Worm (Caenorhabditis elegans) whole organism, dauer: ENCODE measurements around the gene lir-3.

Experiments
- unc-62 ChIP-seq: sonication (generic microtip); optimal IDR thresholded peaks from 2 replicates; lab custom pipeline; 2017; ENCODE audit warnings: missing biosample characterization, missing genetic modification reagents, missing genetic modification characterization

lir-3 gene

DNA sequence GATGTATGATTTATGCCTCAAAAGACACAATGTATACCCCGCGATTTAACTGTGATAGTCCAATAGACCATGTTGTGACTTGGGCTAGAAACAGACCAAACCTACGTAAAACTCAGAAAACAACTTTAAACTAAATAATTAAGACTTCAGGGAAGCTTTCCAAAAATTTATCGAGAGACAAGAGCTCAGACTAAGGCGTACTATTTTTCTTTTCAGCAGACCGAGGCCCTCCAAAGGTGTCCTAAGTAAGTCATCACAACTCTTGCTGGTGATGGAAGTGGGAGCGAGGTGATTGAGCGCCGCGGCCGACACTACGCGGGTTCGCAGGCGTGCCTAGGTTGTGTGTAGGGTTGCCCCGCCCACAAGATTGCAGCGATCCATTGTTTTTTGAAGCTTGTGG lies 17.6 kb downstream of the lir-3 start:
- no peak for TF ChIP-seq unc-62 (GFP tag; lab: Kevin White, UChicago)

DNA sequence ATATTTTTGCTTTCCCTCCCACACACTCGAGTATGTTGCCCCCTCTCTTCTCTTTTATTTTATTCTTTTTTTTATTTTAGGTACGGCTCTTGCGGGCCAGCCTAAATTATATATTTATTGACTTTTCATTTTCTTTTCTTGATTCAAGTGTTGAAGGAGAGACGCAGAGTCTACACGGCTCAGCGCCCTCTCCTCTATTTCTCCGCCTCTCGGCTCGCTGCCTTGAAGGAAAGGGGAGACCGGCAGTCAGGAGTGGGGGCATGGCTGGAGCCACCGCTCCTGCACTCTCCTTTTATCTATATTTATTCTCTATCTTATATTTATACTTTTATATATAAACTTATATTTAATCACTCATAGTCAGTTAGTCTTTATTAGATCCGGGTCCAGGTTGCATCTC lies 18.2 kb downstream of the lir-3 start:
- no peak for TF ChIP-seq unc-62 (GFP tag; lab: Kevin White, UChicago)

DNA sequence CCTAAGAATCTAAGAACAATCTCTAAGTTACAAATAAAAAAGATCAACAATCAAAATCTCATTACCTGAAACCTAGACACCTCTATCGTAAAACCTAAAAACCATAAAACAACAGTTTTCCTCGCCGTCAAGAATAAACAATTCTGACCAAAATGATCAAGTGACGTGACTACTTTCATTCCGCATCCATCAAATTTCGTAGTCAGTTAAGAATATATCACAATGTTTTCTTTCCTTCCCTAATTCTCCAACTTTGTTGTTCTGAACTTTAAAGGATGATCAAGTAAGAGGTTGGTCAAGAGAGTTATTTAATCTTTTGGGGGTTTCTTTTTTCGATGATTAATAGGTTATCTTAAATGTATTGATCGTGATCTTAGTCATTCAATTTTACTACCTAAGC lies 21.3 kb downstream of the lir-3 start:
- TF ChIP-seq unc-62 (GFP tag; lab: Kevin White, UChicago) = no peak

DNA sequence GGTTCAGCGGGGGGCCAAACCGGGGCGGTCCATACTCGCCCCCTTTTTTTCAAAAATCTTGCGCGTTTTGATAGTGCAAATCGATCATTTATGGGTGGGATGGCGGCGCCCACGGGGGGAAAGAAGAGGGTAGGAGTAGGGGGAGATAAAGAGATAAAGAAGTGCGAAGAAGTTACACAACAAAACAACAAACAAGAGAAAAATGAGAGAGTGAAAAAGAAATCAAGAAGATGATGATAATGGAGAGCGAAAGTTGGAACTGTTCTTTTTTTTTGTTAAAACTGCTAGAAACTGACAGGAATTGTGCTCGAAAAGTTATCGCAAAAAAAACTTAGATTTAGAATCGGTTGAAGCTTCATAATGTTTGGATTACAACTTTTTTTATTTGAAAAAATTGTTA lies 22.2 kb downstream of the lir-3 start, which contains the start of gene ptr-13:
ptr-13 (minus strand) TSS at position 92 of the 400 bp plus-strand sequence.
- TF ChIP-seq unc-62 (GFP tag; lab: Kevin White, UChicago) = no peak

DNA sequence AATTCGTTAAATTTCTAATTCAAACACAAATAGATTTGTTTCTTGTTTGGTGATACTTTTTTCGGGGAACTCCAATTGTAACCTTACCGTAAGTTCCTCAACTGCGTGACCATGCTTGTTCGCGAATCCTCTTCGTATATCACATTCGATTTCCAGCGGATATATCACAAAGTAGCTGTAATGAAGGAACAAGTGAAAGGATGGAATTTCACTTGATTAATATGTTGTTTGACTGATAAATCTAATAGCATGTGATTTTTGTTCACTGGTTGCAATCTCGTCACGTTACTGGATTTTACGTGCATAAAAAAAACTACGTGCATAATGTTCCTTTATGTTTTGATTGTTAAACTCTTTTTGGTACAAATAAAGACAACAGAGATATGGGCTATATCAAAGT lies 22.9 kb downstream of the lir-3 start:
- TF ChIP-seq unc-62 (GFP tag; lab: Kevin White, UChicago) = no peak

DNA sequence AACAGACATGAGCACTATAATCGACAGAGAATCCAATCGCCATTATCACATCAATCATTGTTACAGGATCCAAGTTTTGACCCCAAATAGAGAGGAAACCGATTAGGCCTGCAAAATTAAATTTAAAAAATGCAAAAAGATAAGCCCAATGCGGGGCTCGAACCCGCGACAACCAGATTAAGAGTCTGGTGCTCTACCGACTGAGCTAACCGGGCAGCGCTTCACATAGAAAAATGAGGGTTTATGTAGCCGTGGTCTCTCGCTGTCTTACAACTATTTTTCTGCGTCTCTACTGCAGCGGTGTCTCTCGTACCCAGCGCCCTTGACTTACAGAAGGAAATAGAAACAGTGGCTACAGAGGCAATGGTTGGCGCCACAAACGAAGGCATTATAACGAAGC lies 26.9 kb downstream of the lir-3 start:
- TF ChIP-seq unc-62 (GFP tag; lab: Kevin White, UChicago) = no peak

DNA sequence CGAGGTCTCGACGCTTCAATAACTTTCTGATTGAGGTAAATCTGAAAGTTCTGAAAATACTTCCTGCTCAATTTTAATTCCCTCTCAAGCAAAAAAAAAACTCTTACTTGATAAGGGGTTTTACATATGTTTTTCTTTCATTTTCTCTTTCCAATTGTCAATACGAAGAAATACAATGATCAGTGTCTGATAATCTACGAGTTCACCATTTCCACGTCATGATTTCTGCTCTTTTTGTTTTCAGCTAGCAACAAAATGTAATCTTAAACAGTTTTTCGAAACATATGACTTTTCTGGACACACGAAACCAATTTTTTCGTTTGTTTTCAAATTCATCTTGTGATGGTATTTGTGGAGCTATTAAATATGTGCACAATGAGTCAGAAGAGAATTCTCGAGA lies 28.4 kb downstream of the lir-3 start:
- no peak for TF ChIP-seq unc-62 (GFP tag; lab: Kevin White, UChicago)

DNA sequence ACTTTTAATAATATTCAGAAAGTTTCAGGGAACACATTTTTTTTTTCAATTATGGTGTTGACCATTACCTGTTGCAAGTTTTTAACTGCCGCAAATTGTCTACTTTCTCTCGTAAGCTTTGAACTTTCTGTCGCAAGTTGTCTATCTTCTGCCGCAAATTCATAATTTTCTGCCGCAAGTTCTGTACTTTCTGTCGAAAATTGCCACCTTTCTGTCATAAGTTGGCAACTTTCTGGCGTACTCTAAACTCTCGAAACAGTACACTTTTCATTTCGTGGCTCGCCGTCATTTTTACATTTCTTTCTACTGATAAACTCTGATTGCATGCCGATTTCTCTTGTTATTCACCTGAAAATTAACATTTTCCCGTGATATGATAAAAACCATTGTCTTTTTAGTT lies 29.2 kb downstream of the lir-3 start:
- TF ChIP-seq unc-62 (GFP tag; lab: Kevin White, UChicago) = no peak

DNA sequence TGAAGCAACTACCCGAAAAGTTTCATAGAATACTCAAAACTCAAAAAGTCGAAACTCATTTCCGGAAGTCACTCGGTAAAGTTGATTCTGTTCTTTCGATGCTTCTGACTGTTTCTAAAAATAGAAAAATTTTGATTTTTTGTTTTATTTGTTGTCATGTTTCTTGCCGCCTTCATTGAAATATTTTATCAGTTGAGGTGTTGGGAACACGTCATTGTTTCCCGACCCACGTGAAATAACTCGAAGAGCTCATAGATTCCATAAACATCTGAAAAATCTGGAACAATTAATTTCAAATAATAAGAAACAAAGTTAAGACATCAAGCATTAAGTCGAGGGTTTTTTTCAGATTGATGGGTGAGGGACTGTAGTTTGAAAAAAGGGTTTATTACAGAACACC lies 29.6 kb downstream of the lir-3 start:
- no peak for TF ChIP-seq unc-62 (GFP tag; lab: Kevin White, UChicago)

DNA sequence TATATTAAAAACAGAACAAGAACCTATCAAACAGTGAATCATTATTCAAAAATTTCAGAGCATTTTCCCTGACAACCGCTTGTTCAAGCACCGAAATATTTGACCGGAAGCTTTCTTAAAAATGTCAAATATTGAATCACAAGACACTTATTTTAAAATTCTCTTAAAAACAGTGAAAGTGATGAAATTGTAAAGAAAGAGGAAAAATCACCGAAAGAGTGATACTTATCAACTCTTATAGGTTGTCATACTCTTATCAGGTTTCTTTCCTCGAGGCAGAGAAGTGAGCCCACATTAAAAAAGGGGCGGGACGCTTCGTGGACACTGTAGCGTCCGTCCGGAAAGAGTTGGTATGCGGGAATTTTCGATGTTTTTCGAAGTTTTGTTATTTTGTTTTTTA lies 30.8 kb downstream of the lir-3 start:
- no peak for TF ChIP-seq unc-62 (GFP tag; lab: Kevin White, UChicago)

DNA sequence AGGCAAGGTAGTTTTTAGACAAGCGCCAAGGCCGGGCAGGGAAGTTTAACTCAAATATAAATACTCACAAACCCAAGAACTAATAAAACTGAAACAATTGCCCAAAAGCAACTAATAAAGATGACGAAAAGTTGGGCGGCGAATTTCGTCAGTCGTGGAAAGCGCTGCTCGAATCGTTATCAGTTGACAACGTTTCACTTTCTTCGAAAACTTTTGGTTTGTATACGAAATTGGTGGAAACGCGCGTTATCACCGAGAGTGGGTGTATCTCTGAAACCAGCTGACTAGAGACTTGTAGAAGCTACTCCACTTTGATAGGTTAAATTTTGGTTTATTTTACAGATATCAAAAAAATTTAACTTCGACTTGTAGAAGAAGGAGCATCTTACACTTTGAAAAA lies 31.5 kb downstream of the lir-3 start:
- no peak for TF ChIP-seq unc-62 (GFP tag; lab: Kevin White, UChicago)

DNA sequence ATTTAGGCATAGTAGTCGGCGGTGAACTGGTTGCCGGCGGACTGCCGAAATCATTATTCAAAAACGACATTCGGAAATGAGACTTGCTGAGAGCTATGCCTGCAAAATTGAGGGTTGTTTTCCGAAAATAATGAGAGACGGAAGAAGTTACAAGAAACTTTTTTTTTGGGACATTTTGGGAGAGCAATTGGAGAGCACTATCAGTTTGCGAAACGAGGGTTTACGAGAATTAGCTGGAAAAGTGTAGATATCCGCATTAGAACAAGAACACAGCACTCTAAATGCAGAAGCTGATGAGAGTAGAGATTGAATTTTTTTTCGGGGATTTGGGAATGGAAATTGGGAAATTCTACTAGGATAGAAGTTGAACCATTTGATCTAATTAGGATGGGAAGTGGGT lies 32.1 kb downstream of the lir-3 start, which contains the start of gene pqm-1:
pqm-1 (minus strand) TSS at position 101 of the 400 bp plus-strand sequence.
- TF ChIP-seq unc-62 (GFP tag; lab: Kevin White, UChicago) = no peak

DNA sequence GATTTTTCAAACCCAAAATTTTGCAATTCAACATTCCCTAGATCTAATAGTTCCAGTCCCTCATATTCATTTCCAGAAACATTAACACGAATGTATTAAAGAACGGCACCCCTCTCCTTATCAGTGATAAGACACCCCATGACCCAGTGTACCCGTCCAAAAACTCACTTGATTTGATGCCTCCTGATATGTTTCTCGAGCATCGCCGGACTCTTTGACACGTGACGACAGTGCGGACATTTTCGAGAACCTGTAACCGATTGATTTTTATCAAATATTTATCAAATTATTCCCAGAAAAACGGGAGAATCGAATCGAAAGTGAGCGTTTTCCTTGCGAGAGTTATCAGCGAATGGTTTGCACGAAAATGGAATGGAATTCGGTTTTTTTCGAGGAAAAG lies 33.6 kb downstream of the lir-3 start:
- no peak for TF ChIP-seq unc-62 (GFP tag; lab: Kevin White, UChicago)

DNA sequence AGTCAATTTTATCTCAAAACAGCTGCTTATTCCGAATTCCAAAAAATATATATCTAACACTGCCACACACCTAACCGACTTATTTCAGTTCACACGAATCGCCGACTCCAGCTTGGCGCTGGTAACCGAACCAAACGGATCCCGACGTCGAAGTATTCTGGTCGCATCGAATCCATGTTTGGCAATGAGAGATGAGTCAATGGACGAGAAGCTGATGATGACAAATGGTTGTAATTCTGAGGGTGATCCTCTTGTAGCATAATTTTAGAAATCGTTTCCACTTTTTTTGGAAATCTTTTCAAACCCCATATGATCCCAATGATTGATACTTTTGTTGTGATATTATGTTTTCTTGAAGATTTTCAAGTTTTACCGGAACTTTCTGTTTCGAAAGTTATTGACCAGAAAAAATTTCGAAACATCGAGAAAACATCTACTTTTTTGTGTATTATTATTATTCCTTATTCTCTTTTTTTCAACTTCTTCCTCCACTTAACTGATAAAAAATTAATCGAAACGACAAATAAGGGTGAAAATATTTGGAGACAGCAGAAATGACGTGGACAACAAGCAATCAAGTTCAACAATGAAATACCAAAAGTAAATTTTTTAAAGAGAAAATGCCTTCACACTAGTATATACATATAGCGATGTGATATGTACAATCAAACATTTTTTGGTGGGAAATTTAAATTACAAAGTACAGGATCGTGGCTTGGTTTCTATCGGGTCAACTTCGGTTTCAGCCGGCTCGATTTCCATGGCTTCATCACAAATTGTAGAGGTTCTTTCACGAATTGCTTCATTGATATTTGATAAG lies 34.5 kb downstream of the lir-3 start:
- TF ChIP-seq unc-62 (GFP tag; lab: Kevin White, UChicago) = no peak

DNA sequence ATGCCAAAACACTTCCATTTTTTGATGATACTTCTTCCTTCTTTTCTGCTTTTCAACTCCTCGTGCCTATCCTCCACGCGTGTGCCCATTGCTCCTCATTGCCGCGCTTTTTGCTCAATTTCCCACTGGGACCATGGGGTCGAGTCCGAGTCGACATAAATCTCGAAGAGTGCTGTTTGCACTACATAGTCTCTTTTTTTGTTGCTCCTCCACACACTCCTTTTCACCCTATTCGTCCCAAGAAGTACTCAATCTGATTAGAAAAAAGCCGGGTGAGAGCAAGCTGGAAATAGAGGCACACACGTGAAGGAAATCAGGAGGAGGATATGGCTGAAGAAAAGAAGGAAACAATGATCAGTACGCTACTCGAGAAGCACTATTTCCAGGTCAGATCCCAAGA lies 42.0 kb downstream of the lir-3 start, which contains the start of gene arrd-6:
arrd-6 (plus strand) TSS at position 169 of the 400 bp plus-strand sequence.
- no peak for TF ChIP-seq unc-62 (GFP tag; lab: Kevin White, UChicago)

DNA sequence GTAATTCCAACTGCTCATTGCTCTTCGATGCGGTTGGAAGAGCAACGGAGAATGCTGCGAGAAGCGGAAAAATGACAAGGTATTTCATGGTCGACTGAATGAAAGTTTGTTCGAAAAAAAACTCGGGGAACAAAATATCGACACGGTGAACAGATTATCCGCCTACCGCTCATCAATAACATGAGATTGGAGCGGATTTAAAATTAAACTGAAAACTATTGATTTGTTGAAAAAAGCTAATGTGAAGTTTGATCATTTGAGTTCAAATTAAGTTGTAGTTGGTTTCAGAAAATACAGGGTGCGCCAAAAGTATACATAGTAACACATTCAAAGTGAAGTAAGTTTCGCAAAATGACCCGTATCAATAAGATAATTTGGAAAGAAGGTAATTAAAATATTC lies 44.5 kb downstream of the lir-3 start, which contains the start of gene F40F8.4:
F40F8.4 (minus strand) TSS at position 101 of the 400 bp plus-strand sequence.
- TF ChIP-seq unc-62 (GFP tag; lab: Kevin White, UChicago) = no peak

DNA sequence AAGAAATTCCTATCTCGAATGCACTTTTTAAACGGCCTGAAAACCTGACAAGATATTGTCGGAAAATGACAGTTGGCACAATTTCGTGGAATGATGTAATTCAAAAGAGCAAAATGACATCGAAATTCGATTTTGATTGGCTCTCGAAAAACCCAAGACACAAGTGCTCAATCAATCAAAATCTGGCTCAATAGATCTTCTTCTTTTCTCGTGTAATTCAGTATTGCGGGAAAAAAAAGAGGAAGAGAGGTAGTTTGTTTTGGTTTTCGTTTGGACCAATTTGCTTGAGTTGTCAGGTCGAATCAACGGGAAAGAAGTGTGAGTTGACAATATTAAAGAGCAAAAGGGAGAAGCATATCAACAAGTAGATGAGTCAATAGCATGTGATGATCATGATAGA lies 48.8 kb downstream of the lir-3 start:
- no peak for TF ChIP-seq unc-62 (GFP tag; lab: Kevin White, UChicago)
